Fruit fly (Drosophila melanogaster) whole organism, adult: Measurements from ENCODE around the gene CG3699.

Source experiments
- CG12768 ChIP-seq: fragments of 200-800 bp; sonication (Bioruptor generic); optimal IDR thresholded peaks from 2 replicates; lab custom pipeline; 2017; ENCODE audit warnings: missing biosample characterization, missing genetic modification characterization, mild to moderate bottlenecking, moderate library complexity, missing genetic modification reagents
- CG14711 ChIP-seq: fragments of 200-800 bp; sonication (Bioruptor generic); optimal IDR thresholded peaks from 2 replicates; lab custom pipeline; 2018; ENCODE audit warnings: missing biosample characterization, mild to moderate bottlenecking, missing genetic modification characterization, moderate library complexity
- CG1620 ChIP-seq: fragments of 200-800 bp; sonication (Bioruptor generic); optimal IDR thresholded peaks from 2 replicates; lab custom pipeline; 2016; ENCODE audit warnings: missing biosample characterization, missing genetic modification characterization
- CG33017 ChIP-seq: fragments of 200-800 bp; sonication (Bioruptor generic); optimal IDR thresholded peaks from 2 replicates; lab custom pipeline; 2018; ENCODE audit warnings: missing biosample characterization, mild to moderate bottlenecking, missing genetic modification characterization, moderate library complexity
- CG7101 ChIP-seq: fragments of 200-800 bp; sonication (Bioruptor generic); optimal IDR thresholded peaks from 2 replicates; lab custom pipeline; 2018; ENCODE audit warnings: missing biosample characterization, mild to moderate bottlenecking, missing genetic modification characterization, moderate library complexity
- Crg-1 ChIP-seq: fragments of 200-800 bp; sonication (Bioruptor generic); optimal IDR thresholded peaks from 2 replicates; lab custom pipeline; 2016; ENCODE audit warnings: missing biosample characterization, missing genetic modification characterization
- Mnt ChIP-seq: fragments of 200-800 bp; sonication (Bioruptor generic); optimal IDR thresholded peaks from 2 replicates; lab custom pipeline; 2016; ENCODE audit warnings: missing biosample characterization, mild to moderate bottlenecking, missing genetic modification characterization
- bab1 ChIP-seq: fragments of 200-800 bp; sonication (Bioruptor generic); optimal IDR thresholded peaks from 3 replicates; lab custom pipeline; 2019; ENCODE audit warnings: missing biosample characterization, mild to moderate bottlenecking, missing genetic modification characterization, moderate library complexity
- cic ChIP-seq: fragments of 200-800 bp; sonication (Bioruptor generic); optimal IDR thresholded peaks from 2 replicates; lab custom pipeline; 2017; ENCODE audit warnings: missing biosample characterization, mild to moderate bottlenecking, missing genetic modification characterization, moderate library complexity
- kay ChIP-seq: fragments of 200-800 bp; sonication (Bioruptor generic); peaks from one replicate; lab custom pipeline; 2016; ENCODE audit warnings: missing biosample characterization, missing genetic modification characterization, borderline replicate concordance

DNA sequence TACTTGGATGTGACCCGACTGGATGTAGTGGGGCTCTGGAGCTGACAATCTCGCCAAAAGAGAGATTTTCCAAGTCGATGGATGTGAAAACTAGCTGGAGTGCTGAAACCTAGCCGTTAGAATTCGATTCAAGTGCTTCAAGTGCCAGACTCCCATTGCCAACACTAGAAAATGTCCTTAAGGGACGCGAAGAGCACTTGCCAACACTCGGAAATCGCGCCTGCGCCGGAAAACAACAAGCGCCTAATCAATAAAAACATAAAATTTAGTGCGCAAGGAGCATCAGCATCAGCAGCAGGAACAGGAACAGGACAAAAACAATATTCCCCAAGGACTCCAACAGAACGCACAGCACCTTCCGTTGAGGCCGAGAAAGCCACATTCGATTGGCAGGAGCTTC, 14.4 kb downstream of the CG3699 start:
- TF ChIP-seq CG14711 (tag; lab: Kevin White, UChicago) (no peak), CG12768 (no peak), kay (GFP tag; lab: Kevin White, UChicago) (no peak), cic (GFP tag; lab: Kevin White, UChicago) (no peak), CG33017 (tag; lab: Kevin White, UChicago) (no peak), Crg-1 (GFP tag; lab: Kevin White, UChicago) (no peak), CG1620 (no peak), CG7101 (tag; lab: Kevin White, UChicago) (no peak), bab1 (GFP tag; lab: Kevin White, UChicago) (no peak), Mnt (GFP tag; lab: Kevin White, UChicago) (no peak)
